Fruit fly (Drosophila melanogaster) whole organism, adult: ENCODE measurements around the gene CG14662.
A peak's percentile ranks its signal among the peaks of the same experiment; 100 is the strongest.

Experiments
- CG12768 ChIP-seq: fragments of 200-800 bp; sonication (Bioruptor generic); optimal IDR thresholded peaks from 2 replicates; lab custom pipeline; 2017; ENCODE audit warnings: missing biosample characterization, missing genetic modification characterization, mild to moderate bottlenecking, moderate library complexity, missing genetic modification reagents
- CG14711 ChIP-seq: fragments of 200-800 bp; sonication (Bioruptor generic); optimal IDR thresholded peaks from 2 replicates; lab custom pipeline; 2018; ENCODE audit warnings: missing biosample characterization, mild to moderate bottlenecking, missing genetic modification characterization, moderate library complexity
- CG7045 ChIP-seq: fragments of 200-800 bp; sonication (Bioruptor generic); optimal IDR thresholded peaks from 2 replicates; lab custom pipeline; 2017; ENCODE audit warnings: missing biosample characterization, mild to moderate bottlenecking, missing genetic modification characterization
- CG7101 ChIP-seq: fragments of 200-800 bp; sonication (Bioruptor generic); optimal IDR thresholded peaks from 2 replicates; lab custom pipeline; 2018; ENCODE audit warnings: missing biosample characterization, mild to moderate bottlenecking, missing genetic modification characterization, moderate library complexity
- Clk ChIP-seq: fragments of 200-800 bp; sonication (Bioruptor generic); optimal IDR thresholded peaks from 2 replicates; lab custom pipeline; 2017; ENCODE audit warnings: missing biosample characterization, missing genetic modification characterization
- Crg-1 ChIP-seq: fragments of 200-800 bp; sonication (Bioruptor generic); optimal IDR thresholded peaks from 2 replicates; lab custom pipeline; 2016; ENCODE audit warnings: missing biosample characterization, missing genetic modification characterization
- Mnt ChIP-seq: fragments of 200-800 bp; sonication (Bioruptor generic); optimal IDR thresholded peaks from 2 replicates; lab custom pipeline; 2016; ENCODE audit warnings: missing biosample characterization, mild to moderate bottlenecking, missing genetic modification characterization
- bab1 ChIP-seq: fragments of 200-800 bp; sonication (Bioruptor generic); optimal IDR thresholded peaks from 3 replicates; lab custom pipeline; 2019; ENCODE audit warnings: missing biosample characterization, mild to moderate bottlenecking, missing genetic modification characterization, moderate library complexity
- kay ChIP-seq: fragments of 200-800 bp; sonication (Bioruptor generic); peaks from one replicate; lab custom pipeline; 2016; ENCODE audit warnings: missing biosample characterization, missing genetic modification characterization, borderline replicate concordance
- ovo ChIP-seq: fragments of 200-800 bp; sonication (Bioruptor generic); optimal IDR thresholded peaks from 2 replicates; lab custom pipeline; 2016; ENCODE audit warnings: missing biosample characterization, missing genetic modification characterization
- pad ChIP-seq: fragments of 200-800 bp; sonication (Bioruptor generic); optimal IDR thresholded peaks from 3 replicates; lab custom pipeline; 2017; ENCODE audit warnings: missing biosample characterization, missing genetic modification characterization, mild to moderate bottlenecking, moderate library complexity, missing genetic modification reagents
- toe ChIP-seq: fragments of 200-800 bp; sonication (Bioruptor generic); optimal IDR thresholded peaks from 2 replicates; lab custom pipeline; 2016; ENCODE audit warnings: missing biosample characterization, missing genetic modification characterization

dm6 chr3R:4960107-4960506 is 23.9 kb downstream of the CG14662 start:
- TF ChIP-seq ovo (no peak), toe (GFP tag; lab: Kevin White, UChicago) (no peak), Crg-1 (GFP tag; lab: Kevin White, UChicago) (no peak), pad (GFP tag; lab: Kevin White, UChicago) (no peak), CG7045 (no peak), CG7101 (tag; lab: Kevin White, UChicago) (no peak), kay (GFP tag; lab: Kevin White, UChicago) (peak; percentile 5), bab1 (GFP tag; lab: Kevin White, UChicago) (no peak), CG12768 (no peak), CG14711 (no peak), Clk (no peak), Mnt (GFP tag; lab: Kevin White, UChicago) (no peak)
